Fruit fly (Drosophila melanogaster) whole organism, embryonic: ENCODE data around the gene CG31823.

Source experiments
- Aef1 ChIP-seq: fragments of 200-800 bp; sonication (Bioruptor generic); IDR thresholded peaks from 3 replicates; pipeline ENCODE4 v1.3.6; 2022; ENCODE audit warnings: missing biosample characterization, missing genetic modification characterization
- Atf-2 ChIP-seq: fragments of 200-800 bp; sonication (Bioruptor generic); optimal IDR thresholded peaks from 2 replicates; lab custom pipeline; 2016; ENCODE audit warnings: missing biosample characterization, missing genetic modification characterization
- CG10321 ChIP-seq: fragments of 200-800 bp; sonication (Bioruptor generic); IDR thresholded peaks from 2 replicates; pipeline ENCODE4 v1.3.6; 2022; ENCODE audit warnings: missing biosample characterization, missing genetic modification characterization
- CG12744 ChIP-seq: fragments of 200-800 bp; sonication (Bioruptor generic); optimal IDR thresholded peaks from 2 replicates; lab custom pipeline; 2016; ENCODE audit warnings: missing biosample characterization, missing genetic modification characterization
- CG16779 ChIP-seq: fragments of 200-800 bp; sonication (Bioruptor generic); IDR thresholded peaks from 2 replicates; pipeline ENCODE4 v1.3.6; 2022; ENCODE audit warnings: missing biosample characterization, missing genetic modification characterization
- CG17361 ChIP-seq: fragments of 200-800 bp; sonication (Bioruptor generic); IDR thresholded peaks from 3 replicates; pipeline ENCODE4 v1.3.6; 2022; ENCODE audit warnings: missing biosample characterization, missing genetic modification characterization
- CG18619 ChIP-seq: fragments of 200-800 bp; sonication (Bioruptor generic); optimal IDR thresholded peaks from 3 replicates; lab custom pipeline; 2017; ENCODE audit warnings: missing biosample characterization, mild to moderate bottlenecking, missing genetic modification characterization
- CG30020 ChIP-seq: fragments of 200-800 bp; optimal IDR thresholded peaks from 2 replicates; lab custom pipeline; 2019; ENCODE audit warnings: missing biosample characterization, mild to moderate bottlenecking, missing genetic modification characterization, moderate library complexity
- CG31365 ChIP-seq: fragments of 200-800 bp; sonication (Bioruptor generic); optimal IDR thresholded peaks from 2 replicates; lab custom pipeline; 2018; ENCODE audit warnings: missing biosample characterization, mild to moderate bottlenecking, missing genetic modification characterization
- CG3163 ChIP-seq: fragments of 200-800 bp; sonication (Bioruptor generic); optimal IDR thresholded peaks from 3 replicates; lab custom pipeline; 2016; ENCODE audit warnings: missing biosample characterization, missing genetic modification characterization
- CG43689 ChIP-seq: fragments of 200-800 bp; sonication (Bioruptor generic); IDR thresholded peaks from 2 replicates; pipeline ENCODE4 v1.3.6; 2022; ENCODE audit warnings: missing biosample characterization, missing genetic modification characterization
- CG4820 ChIP-seq: fragments of 200-800 bp; sonication (Bioruptor generic); optimal IDR thresholded peaks from 3 replicates; lab custom pipeline; 2016; ENCODE audit warnings: missing biosample characterization, missing genetic modification characterization
- CG6175 ChIP-seq: fragments of 200-800 bp; sonication (Bioruptor generic); IDR thresholded peaks from 3 replicates; pipeline ENCODE4 v1.3.6; 2022; ENCODE audit warnings: missing biosample characterization, missing genetic modification characterization
- CG6683 ChIP-seq: fragments of 200-800 bp; sonication (Bioruptor generic); optimal IDR thresholded peaks from 2 replicates; lab custom pipeline; 2017; ENCODE audit warnings: missing biosample characterization, mild to moderate bottlenecking, missing genetic modification characterization, missing genetic modification reagents
- CG7271 ChIP-seq: fragments of 200-800 bp; sonication (Bioruptor generic); optimal IDR thresholded peaks from 2 replicates; lab custom pipeline; 2018; ENCODE audit warnings: missing biosample characterization, mild to moderate bottlenecking, missing genetic modification characterization, moderate library complexity
- CG7372 ChIP-seq: fragments of 200-800 bp; sonication (Bioruptor generic); IDR thresholded peaks from 2 replicates; pipeline ENCODE4 v1.3.6; 2022; ENCODE audit warnings: missing biosample characterization, missing genetic modification characterization
- CG7556 ChIP-seq: fragments of 200-800 bp; sonication (Bioruptor generic); optimal IDR thresholded peaks from 2 replicates; lab custom pipeline; 2017; ENCODE audit warnings: missing biosample characterization, mild to moderate bottlenecking, missing genetic modification characterization
- CG8765 ChIP-seq: fragments of 200-800 bp; sonication (Bioruptor generic); IDR thresholded peaks from 2 replicates; pipeline ENCODE4 v1.3.6; 2022; ENCODE audit warnings: missing biosample characterization, missing genetic modification characterization
- CG9932 ChIP-seq: fragments of 200-800 bp; sonication (Bioruptor generic); IDR thresholded peaks from 2 replicates; pipeline ENCODE4 v1.3.6; 2022; ENCODE audit warnings: missing biosample characterization, missing genetic modification characterization
- Dip2 ChIP-seq: fragments of 200-800 bp; sonication (Bioruptor generic); IDR thresholded peaks from 2 replicates; pipeline ENCODE4 v1.3.6; 2022; ENCODE audit warnings: missing biosample characterization, missing genetic modification characterization
- Dip3 ChIP-seq: fragments of 200-800 bp; sonication (Bioruptor generic); optimal IDR thresholded peaks from 3 replicates; lab custom pipeline; 2016; ENCODE audit warnings: missing biosample characterization, missing genetic modification characterization
- E2f1 ChIP-seq: fragments of 200-800 bp; sonication (Bioruptor generic); IDR thresholded peaks from 2 replicates; pipeline ENCODE4 v1.3.6; 2022; ENCODE audit warnings: missing biosample characterization, missing genetic modification characterization
- ERR ChIP-seq: fragments of 200-800 bp; sonication (Bioruptor generic); optimal IDR thresholded peaks from 2 replicates; lab custom pipeline; 2016; ENCODE audit warnings: missing biosample characterization, missing genetic modification characterization
- Ets97D ChIP-seq: fragments of 200-800 bp; sonication (Bioruptor generic); optimal IDR thresholded peaks from 3 replicates; lab custom pipeline; 2016; ENCODE audit warnings: missing biosample characterization, missing genetic modification characterization
- Hand ChIP-seq: fragments of 200-800 bp; sonication (Bioruptor generic); optimal IDR thresholded peaks from 2 replicates; lab custom pipeline; 2017; ENCODE audit warnings: mild to moderate bottlenecking, missing biosample characterization, missing genetic modification reagents, missing genetic modification characterization
- MESR4 ChIP-seq: fragments of 200-800 bp; sonication (Bioruptor generic); optimal IDR thresholded peaks from 2 replicates; lab custom pipeline; 2018; ENCODE audit warnings: missing biosample characterization, mild to moderate bottlenecking, missing genetic modification characterization, moderate library complexity
- MTF-1 ChIP-seq: fragments of 200-800 bp; sonication (Bioruptor generic); optimal IDR thresholded peaks from 2 replicates; lab custom pipeline; 2018; ENCODE audit warnings: missing biosample characterization, mild to moderate bottlenecking, missing genetic modification characterization, borderline replicate concordance
- NC2β ChIP-seq: fragments of 200-800 bp; sonication (Bioruptor generic); optimal IDR thresholded peaks from 2 replicates; lab custom pipeline; 2016; ENCODE audit warnings: missing biosample characterization, missing genetic modification characterization
- NK7.1 ChIP-seq: fragments of 200-800 bp; sonication (Bioruptor generic); optimal IDR thresholded peaks from 3 replicates; lab custom pipeline; 2016; ENCODE audit warnings: missing biosample characterization, missing genetic modification characterization
- Optix ChIP-seq: fragments of 200-800 bp; sonication (Bioruptor generic); IDR thresholded peaks from 3 replicates; pipeline ENCODE4 v1.3.6; 2022; ENCODE audit warnings: missing biosample characterization, missing genetic modification characterization
- Pdp1 ChIP-seq, 2 experiments: fragments of 200-800 bp; sonication (Bioruptor generic); optimal IDR thresholded peaks; 3 replicates each; lab custom pipeline; 2016; ENCODE audit warnings: missing biosample characterization in 2 of 2, missing genetic modification characterization in 2 of 2, mild to moderate bottlenecking in 1 of 2, moderate library complexity in 1 of 2
- cg ChIP-seq: fragments of 200-800 bp; sonication (Bioruptor generic); optimal IDR thresholded peaks from 3 replicates; lab custom pipeline; 2019; ENCODE audit warnings: missing biosample characterization, mild to moderate bottlenecking, missing genetic modification characterization, moderate library complexity
- crol ChIP-seq: fragments of 200-800 bp; sonication (Bioruptor generic); IDR thresholded peaks from 2 replicates; pipeline ENCODE4 v1.3.6; 2022; ENCODE audit warnings: missing biosample characterization, missing genetic modification characterization
- dan ChIP-seq: fragments of 200-800 bp; sonication (Bioruptor generic); IDR thresholded peaks from 2 replicates; pipeline ENCODE4 v1.3.6; 2022; ENCODE audit warnings: missing biosample characterization, missing genetic modification characterization
- danr ChIP-seq: fragments of 200-800 bp; sonication (Bioruptor generic); IDR thresholded peaks from 2 replicates; pipeline ENCODE4 v1.3.6; 2022; ENCODE audit warnings: missing biosample characterization, missing genetic modification characterization
- emc ChIP-seq: fragments of 200-800 bp; sonication (Bioruptor generic); optimal IDR thresholded peaks from 2 replicates; lab custom pipeline; 2016; ENCODE audit warnings: missing biosample characterization, missing genetic modification characterization
- ems ChIP-seq: fragments of 200-800 bp; sonication (Bioruptor generic); optimal IDR thresholded peaks from 3 replicates; lab custom pipeline; 2016; ENCODE audit warnings: missing biosample characterization, missing genetic modification characterization
- ftz-f1 ChIP-seq: fragments of 200-800 bp; sonication (Bioruptor generic); optimal IDR thresholded peaks from 2 replicates; lab custom pipeline; 2016; ENCODE audit warnings: missing biosample characterization, missing genetic modification characterization
- fu2 ChIP-seq: fragments of 200-800 bp; sonication (Bioruptor generic); optimal IDR thresholded peaks from 2 replicates; lab custom pipeline; 2016; ENCODE audit warnings: missing biosample characterization, missing genetic modification characterization
- hb ChIP-seq: fragments of 200-800 bp; sonication (Bioruptor generic); IDR thresholded peaks from 3 replicates; pipeline ENCODE4 v1.3.6; 2022; ENCODE audit warnings: missing biosample characterization, missing genetic modification characterization; ENCODE audit not compliant: partially characterized antibody
- her ChIP-seq: fragments of 200-800 bp; sonication (Bioruptor generic); optimal IDR thresholded peaks from 2 replicates; lab custom pipeline; 2016; ENCODE audit warnings: missing biosample characterization, missing genetic modification characterization
- inv ChIP-seq: fragments of 200-800 bp; sonication (Bioruptor generic); IDR thresholded peaks from 2 replicates; pipeline ENCODE4 v1.3.6; 2022; ENCODE audit warnings: missing biosample characterization, missing genetic modification characterization; ENCODE audit not compliant: partially characterized antibody
- knrl ChIP-seq: fragments of 200-800 bp; sonication (Bioruptor generic); IDR thresholded peaks from 3 replicates; pipeline ENCODE4 v1.3.6; 2022; ENCODE audit warnings: missing biosample characterization, missing genetic modification characterization; ENCODE audit not compliant: partially characterized antibody
- nom ChIP-seq: fragments of 200-800 bp; sonication (Bioruptor generic); optimal IDR thresholded peaks from 2 replicates; lab custom pipeline; 2017; ENCODE audit warnings: missing biosample characterization, missing genetic modification characterization, mild to moderate bottlenecking, moderate library complexity, missing genetic modification reagents
- schlank ChIP-seq: fragments of 200-800 bp; sonication (Bioruptor generic); optimal IDR thresholded peaks from 2 replicates; lab custom pipeline; 2018; ENCODE audit warnings: missing biosample characterization, mild to moderate bottlenecking, missing genetic modification characterization
- sima ChIP-seq: fragments of 200-800 bp; sonication (Bioruptor generic); optimal IDR thresholded peaks from 2 replicates; lab custom pipeline; 2016; ENCODE audit warnings: missing biosample characterization, missing genetic modification characterization
- tll ChIP-seq, 2 experiments: fragments of 200-800 bp in 1 of 2; fragments of >200 bp in 1 of 2; sonication (Bioruptor generic) in 1 of 2; optimal IDR thresholded peaks; 2 replicates each; lab custom pipeline; 2017 to 2019; ENCODE audit warnings: missing biosample characterization in 2 of 2, missing genetic modification characterization in 2 of 2, mild to moderate bottlenecking in 1 of 2, moderate library complexity in 1 of 2
- zen ChIP-seq: fragments of 200-800 bp; sonication (Bioruptor generic); optimal IDR thresholded peaks from 3 replicates; lab custom pipeline; 2018; ENCODE audit warnings: missing biosample characterization, mild to moderate bottlenecking, missing genetic modification characterization, moderate library complexity
- zen2 ChIP-seq: fragments of 200-800 bp; sonication (Bioruptor generic); IDR thresholded peaks from 3 replicates; pipeline ENCODE4 v1.3.6; 2022; ENCODE audit warnings: missing biosample characterization, missing genetic modification characterization; ENCODE audit not compliant: partially characterized antibody

The CG31823 gene

dm6 chr2L:15912008-15912900 lies 11.9 kb upstream of the CG31823 start (continued):
- TF ChIP-seq MESR4 (GFP tag; lab: Kevin White, UChicago) (no peak), MTF-1 (GFP tag; lab: Kevin White, UChicago) (no peak), Atf-2 (GFP tag; lab: Kevin White, UChicago) (no peak), knrl (GFP tag; lab: Robert Waterston, UW) (no peak), crol (GFP tag; lab: Robert Waterston, UW) (peak; percentile 95), CG18619 (GFP tag; lab: Kevin White, UChicago) (peak; percentile 93), dan (no peak), Pdp1 (GFP tag; optimal IDR thresholded peaks at IDR 0.05; lab: Kevin White, UChicago) (peak; percentile 64 to 100), CG3163 (GFP tag; lab: Kevin White, UChicago) (no peak), CG16779 (GFP tag; lab: Robert Waterston, UW) (no peak), zen (tag; lab: Kevin White, UChicago) (peak; percentile 78), Ets97D (GFP tag; lab: Kevin White, UChicago) (no peak), tll (GFP tag; optimal IDR thresholded peaks at IDR 0.05; lab: Kevin White, UChicago) (no peak), CG10321 (peak; percentile 76; the same call in 1 of the 2 replicates), NK7.1 (no peak), sima (GFP tag; lab: Kevin White, UChicago) (no peak), Dip2 (no peak), CG7372 (peak; percentile 91), schlank (tag; lab: Kevin White, UChicago) (peak; percentile 82), inv (GFP tag; lab: Robert Waterston, UW) (no peak), ERR (GFP tag; lab: Kevin White, UChicago) (peak; percentile 12), hb (GFP tag; lab: Robert Waterston, UW) (no peak), Dip3 (peak; percentile 23), Hand (GFP tag; lab: Kevin White, UChicago) (peak; percentile 85), CG4820 (GFP tag; lab: Kevin White, UChicago) (peak; percentile 76), CG43689 (peak; percentile 71), CG7556 (GFP tag; lab: Kevin White, UChicago) (peak; percentile 94), Optix (GFP tag; lab: Robert Waterston, UW) (no peak), ftz-f1 (GFP tag; lab: Kevin White, UChicago) (peak; percentile 99), CG30020 (peak; percentile 81), CG8765 (peak; percentile 33; the same call in 1 of the 2 replicates), Aef1 (GFP tag; lab: Robert Waterston, UW) (peak; percentile 88), zen2 (GFP tag; lab: Robert Waterston, UW) (no peak), CG6683 (GFP tag; lab: Kevin White, UChicago) (peak; percentile 85), CG17361 (GFP tag; lab: Robert Waterston, UW) (peak; percentile 94), cg (GFP tag; lab: Kevin White, UChicago) (no peak), her (GFP tag; lab: Kevin White, UChicago) (peak; percentile 17), CG7271 (peak; percentile 57), CG12744 (no peak), nom (no peak), CG31365 (tag; lab: Kevin White, UChicago) (no peak), E2f1 (peak; percentile 92), NC2β (GFP tag; lab: Kevin White, UChicago) (no peak), emc (GFP tag; lab: Kevin White, UChicago) (peak; percentile 0), fu2 (no peak), CG9932 (GFP tag; lab: Robert Waterston, UW) (peak; percentile 87), danr (GFP tag; lab: Robert Waterston, UW) (peak; percentile 82), ems (GFP tag; lab: Kevin White, UChicago) (no peak), CG6175 (GFP tag; lab: Robert Waterston, UW) (0 out of 3 replicates have a peak, but pooled peaks have one; percentile 24)
